Worm (Caenorhabditis elegans) whole organism, L1 larva: Measurements from ENCODE around the gene nhr-125.

Source experiments
- C04F5.9 ChIP-seq: sonication (generic microtip); optimal IDR thresholded peaks from 2 replicates; lab custom pipeline; 2016; ENCODE audit warnings: missing genetic modification characterization, missing compliant biosample characterization
- C16A3.4 ChIP-seq: fragments of 150-350 bp; optimal IDR thresholded peaks from 2 replicates; lab custom pipeline; 2014; ENCODE audit warnings: missing biosample characterization, missing genetic modification characterization
- Y116A8C.19 ChIP-seq: sonication (generic microtip); optimal IDR thresholded peaks from 2 replicates; lab custom pipeline; 2016; ENCODE audit warnings: missing compliant biosample characterization, missing genetic modification characterization, borderline replicate concordance
- aha-1 ChIP-seq: fragments of 150-350 bp; optimal IDR thresholded peaks from 2 replicates; lab custom pipeline; 2014; ENCODE audit warnings: missing biosample characterization, missing genetic modification characterization
- ama-1 ChIP-seq: fragments of 150-350 bp; optimal IDR thresholded peaks from 2 replicates; lab custom pipeline; 2014
- blmp-1 ChIP-seq: fragments of 150-350 bp; optimal IDR thresholded peaks from 2 replicates; lab custom pipeline; 2014; ENCODE audit warnings: missing biosample characterization, missing genetic modification characterization
- ceh-63 ChIP-seq: fragments of 200-800 bp; sonication (Bioruptor generic); optimal IDR thresholded peaks from 2 replicates; lab custom pipeline; 2018; ENCODE audit warnings: mild to moderate bottlenecking, missing genetic modification characterization, missing compliant biosample characterization
- ceh-88 ChIP-seq: fragments of 200-800 bp; sonication (Bioruptor generic); IDR thresholded peaks from 2 replicates; pipeline ENCODE4 v1.3.6; 2022; ENCODE audit warnings: missing genetic modification characterization, missing compliant biosample characterization
- ces-1 ChIP-seq: fragments of 150-350 bp; optimal IDR thresholded peaks from 2 replicates; lab custom pipeline; 2014; ENCODE audit warnings: missing biosample characterization, missing genetic modification reagents, missing genetic modification characterization
- efl-1 ChIP-seq, 4 experiments: fragments of 150-350 bp; optimal IDR thresholded peaks in 3 of 4; peaks in 1 of 4; 1 replicate in 1 of 4; 2 replicates in 3 of 4; lab custom pipeline; 2014; ENCODE audit warnings: missing biosample characterization in 2 of 4, missing genetic modification characterization in 2 of 4, missing genetic modification reagents in 2 of 4
- efl-3 ChIP-seq: fragments of 200-800 bp; sonication (Bioruptor generic); optimal IDR thresholded peaks from 2 replicates; lab custom pipeline; 2018; ENCODE audit warnings: mild to moderate bottlenecking, missing genetic modification characterization, missing compliant biosample characterization
- egl-13 ChIP-seq: sonication (generic microtip); optimal IDR thresholded peaks from 2 replicates; lab custom pipeline; 2016; ENCODE audit warnings: missing genotype, missing genetic modification reagents, missing genetic modification characterization, missing compliant biosample characterization
- elt-2 ChIP-seq: sonication (generic microtip); optimal IDR thresholded peaks from 2 replicates; lab custom pipeline; 2016; ENCODE audit warnings: missing genetic modification characterization, mild to moderate bottlenecking, inconsistent platforms, missing compliant biosample characterization, missing genetic modification reagents
- fkh-4 ChIP-seq: sonication (generic microtip); optimal IDR thresholded peaks from 2 replicates; lab custom pipeline; 2016; ENCODE audit warnings: missing compliant biosample characterization, missing genetic modification characterization, borderline replicate concordance
- hlh-4 ChIP-seq: sonication (generic microtip); optimal IDR thresholded peaks from 2 replicates; lab custom pipeline; 2016; ENCODE audit warnings: mild to moderate bottlenecking, missing genetic modification characterization, missing compliant biosample characterization
- hpl-2 ChIP-seq: fragments of 150-350 bp; optimal IDR thresholded peaks from 2 replicates; lab custom pipeline; 2014; ENCODE audit warnings: missing biosample characterization, missing genetic modification reagents, missing genetic modification characterization
- irx-1 ChIP-seq: sonication (generic microtip); optimal IDR thresholded peaks from 2 replicates; lab custom pipeline; 2016; ENCODE audit warnings: missing genetic modification characterization, missing compliant biosample characterization
- isw-1 ChIP-seq: fragments of 200-800 bp; sonication (Bioruptor generic); IDR thresholded peaks from 2 replicates; pipeline ENCODE4 v1.3.6; 2022; ENCODE audit warnings: missing genetic modification characterization, missing compliant biosample characterization
- lin-15B ChIP-seq: fragments of 150-350 bp; sonication (generic microtip); optimal IDR thresholded peaks from 3 replicates; lab custom pipeline; 2014; ENCODE audit warnings: missing biosample characterization, missing genetic modification characterization
- lin-35 ChIP-seq, 2 experiments: fragments of 150-350 bp; optimal IDR thresholded peaks; 2 replicates each; lab custom pipeline; 2014; ENCODE audit warnings: missing biosample characterization in 2 of 2, missing genetic modification characterization in 2 of 2, missing genetic modification reagents in 2 of 2
- mef-2 ChIP-seq: fragments of 150-350 bp; optimal IDR thresholded peaks from 2 replicates; lab custom pipeline; 2014; ENCODE audit warnings: missing biosample characterization, missing genetic modification characterization
- mep-1 ChIP-seq: fragments of 150-350 bp; optimal IDR thresholded peaks from 2 replicates; lab custom pipeline; 2014; ENCODE audit warnings: missing biosample characterization, missing genetic modification characterization
- nhr-11 ChIP-seq: fragments of 150-350 bp; optimal IDR thresholded peaks from 2 replicates; lab custom pipeline; 2014; ENCODE audit warnings: missing biosample characterization, missing genetic modification characterization
- nhr-12 ChIP-seq: sonication (generic microtip); optimal IDR thresholded peaks from 2 replicates; lab custom pipeline; 2017; ENCODE audit warnings: missing biosample characterization, missing genetic modification characterization
- nhr-19 ChIP-seq: fragments of 200-800 bp; sonication (Bioruptor generic); conservative IDR thresholded peaks from 2 replicates; pipeline ENCODE4 v1.3.6; 2022; ENCODE audit warnings: missing genetic modification characterization, missing compliant biosample characterization
- nhr-20 ChIP-seq: sonication (generic microtip); optimal IDR thresholded peaks from 2 replicates; lab custom pipeline; 2016; ENCODE audit warnings: mild to moderate bottlenecking, missing genetic modification characterization, missing compliant biosample characterization
- nhr-237 ChIP-seq: fragments of 150-350 bp; optimal IDR thresholded peaks from 2 replicates; lab custom pipeline; 2014; ENCODE audit warnings: missing biosample characterization, missing genetic modification characterization
- nhr-28 ChIP-seq: fragments of 150-350 bp; optimal IDR thresholded peaks from 2 replicates; lab custom pipeline; 2014; ENCODE audit warnings: missing biosample characterization, missing genetic modification characterization
- nhr-71 ChIP-seq: sonication (generic microtip); optimal IDR thresholded peaks from 2 replicates; lab custom pipeline; 2016; ENCODE audit warnings: mild to moderate bottlenecking, missing genetic modification characterization, moderate library complexity, missing compliant biosample characterization
- nhr-90 ChIP-seq: sonication (generic microtip); optimal IDR thresholded peaks from 2 replicates; lab custom pipeline; 2016; ENCODE audit warnings: mild to moderate bottlenecking, missing genetic modification characterization, missing compliant biosample characterization; ENCODE audit not compliant: poor library complexity
- pqm-1 ChIP-seq: sonication (generic microtip); optimal IDR thresholded peaks from 3 replicates; lab custom pipeline; 2017; ENCODE audit warnings: missing biosample characterization, missing genetic modification characterization
- sptf-1 ChIP-seq: fragments of 150-350 bp; optimal IDR thresholded peaks from 2 replicates; lab custom pipeline; 2014; ENCODE audit warnings: missing biosample characterization, missing genetic modification characterization
- sup-37 ChIP-seq: fragments of 200-800 bp; sonication (Bioruptor generic); optimal IDR thresholded peaks from 2 replicates; lab custom pipeline; 2018; ENCODE audit warnings: mild to moderate bottlenecking, missing genetic modification characterization, missing compliant biosample characterization
- vab-15 ChIP-seq: sonication (generic microtip); optimal IDR thresholded peaks from 2 replicates; lab custom pipeline; 2017; ENCODE audit warnings: missing genotype, mild to moderate bottlenecking, missing genetic modification characterization, missing compliant biosample characterization
- zag-1 ChIP-seq: fragments of 150-350 bp; optimal IDR thresholded peaks from 2 replicates; lab custom pipeline; 2014; ENCODE audit warnings: missing biosample characterization, missing genetic modification characterization
- zip-4 ChIP-seq: fragments of 200-800 bp; sonication (Bioruptor generic); optimal IDR thresholded peaks from 2 replicates; lab custom pipeline; 2018; ENCODE audit warnings: mild to moderate bottlenecking, missing genetic modification characterization, moderate library complexity, missing compliant biosample characterization
- ztf-11 ChIP-seq, 2 experiments: sonication (generic microtip); optimal IDR thresholded peaks; 2 replicates each; lab custom pipeline; 2016 to 2017; ENCODE audit warnings: missing genetic modification characterization in 2 of 2, missing biosample characterization in 1 of 2, missing compliant biosample characterization in 1 of 2
- ztf-4 ChIP-seq: fragments of 150-350 bp; optimal IDR thresholded peaks from 2 replicates; lab custom pipeline; 2014; ENCODE audit warnings: missing biosample characterization, missing genetic modification characterization

Gene nhr-125

ce11 chrV:4346799-4347198 is 21.5 kb upstream of the nhr-125 start, which contains the start of gene mcm-7 (continued):
- no peak for TF ChIP-seq ces-1 (GFP tag; lab: Kevin White, UChicago)
- peak; percentile 39 for TF ChIP-seq nhr-19 (GFP tag; lab: Robert Waterston, UW)
- no peak for TF ChIP-seq aha-1 (tag; lab: Kevin White, UChicago)
- no peak for TF ChIP-seq ztf-11 (tag; optimal IDR thresholded peaks at IDR 0.05; lab: Kevin White, UChicago)
- TF ChIP-seq egl-13 (tag; lab: Kevin White, UChicago) = no peak
- no peak for TF ChIP-seq nhr-12
- no peak for TF ChIP-seq hlh-4
- no peak for TF ChIP-seq ztf-4 (tag; lab: Kevin White, UChicago)
- no peak for TF ChIP-seq zag-1
- TF ChIP-seq nhr-237 (tag; lab: Kevin White, UChicago) = no peak
- no peak for TF ChIP-seq blmp-1
- peak; percentile 19 for TF ChIP-seq nhr-90 (tag; lab: Kevin White, UChicago)
- no peak for TF ChIP-seq zip-4 (GFP tag; lab: Kevin White, UChicago)
- no peak for TF ChIP-seq nhr-11 (tag; lab: Kevin White, UChicago)
- TF ChIP-seq lin-35 (GFP tag; optimal IDR thresholded peaks at IDR 0.05; lab: Kevin White, UChicago) = peak; percentile 94 to 98
- no peak for TF ChIP-seq nhr-28 (tag; lab: Kevin White, UChicago)
- TF ChIP-seq elt-2 (tag; lab: Kevin White, UChicago) = no peak
- TF ChIP-seq C16A3.4 (tag; lab: Kevin White, UChicago) = peak; percentile 85
- TF ChIP-seq isw-1 (GFP tag; lab: Robert Waterston, UW) = no peak; the same call in 1 of the 2 replicates
- TF ChIP-seq C04F5.9 = no peak
- TF ChIP-seq Y116A8C.19 (tag; lab: Kevin White, UChicago) = no peak
- TF ChIP-seq sup-37 (GFP tag; lab: Kevin White, UChicago) = no peak
- no peak for TF ChIP-seq fkh-4 (tag; lab: Kevin White, UChicago)
- TF ChIP-seq pqm-1 = no peak
- no peak for TF ChIP-seq vab-15 (tag; lab: Kevin White, UChicago)
- TF ChIP-seq lin-15B (tag; lab: Kevin White, UChicago) = peak; percentile 33
- no peak for TF ChIP-seq mef-2 (tag; lab: Kevin White, UChicago)
- TF ChIP-seq hpl-2 (GFP tag; lab: Kevin White, UChicago) = no peak
- no peak for TF ChIP-seq efl-3 (GFP tag; lab: Kevin White, UChicago)
- TF ChIP-seq ceh-63 (GFP tag; lab: Kevin White, UChicago) = no peak
- TF ChIP-seq mep-1 (tag; lab: Kevin White, UChicago) = no peak
- no peak for TF ChIP-seq sptf-1

DNA sequence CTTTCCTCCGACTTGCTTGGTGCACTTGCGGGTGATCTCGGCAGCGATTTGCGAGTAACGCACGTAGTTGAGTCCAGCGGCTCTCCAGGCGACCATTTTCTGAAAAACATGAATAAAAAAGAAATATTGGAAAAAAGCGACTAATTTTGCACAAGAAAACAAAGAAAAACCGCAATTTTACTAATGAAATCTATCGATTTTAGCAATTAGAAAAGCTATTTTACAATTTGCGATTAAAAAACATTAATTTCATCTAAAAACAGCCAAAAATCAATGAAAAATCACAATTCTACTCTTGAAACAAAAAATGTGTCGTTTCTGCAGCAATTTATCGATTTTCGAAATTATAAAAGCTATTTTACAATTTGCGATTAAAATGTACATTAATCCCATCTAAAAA is 21.0 kb upstream of the nhr-125 start, which contains the start of gene hpo-18:
Gene hpo-18, minus strand, starts transcription at position 101 of the 400 bp plus-strand sequence.
- no peak for TF ChIP-seq C04F5.9
- TF ChIP-seq nhr-237 (tag; lab: Kevin White, UChicago) = no peak
- no peak for TF ChIP-seq ceh-88
- TF ChIP-seq lin-35 (GFP tag; optimal IDR thresholded peaks at IDR 0.05; lab: Kevin White, UChicago) = no peak
- no peak for TF ChIP-seq nhr-20 (tag; lab: Kevin White, UChicago)
- TF ChIP-seq nhr-71 (tag; lab: Kevin White, UChicago) = no peak
- TF ChIP-seq ama-1 (lab: Kevin White, UChicago) = no peak
- no peak for TF ChIP-seq zip-4 (GFP tag; lab: Kevin White, UChicago)
- TF ChIP-seq elt-2 (tag; lab: Kevin White, UChicago) = no peak
- no peak for TF ChIP-seq lin-15B (tag; lab: Kevin White, UChicago)

DNA sequence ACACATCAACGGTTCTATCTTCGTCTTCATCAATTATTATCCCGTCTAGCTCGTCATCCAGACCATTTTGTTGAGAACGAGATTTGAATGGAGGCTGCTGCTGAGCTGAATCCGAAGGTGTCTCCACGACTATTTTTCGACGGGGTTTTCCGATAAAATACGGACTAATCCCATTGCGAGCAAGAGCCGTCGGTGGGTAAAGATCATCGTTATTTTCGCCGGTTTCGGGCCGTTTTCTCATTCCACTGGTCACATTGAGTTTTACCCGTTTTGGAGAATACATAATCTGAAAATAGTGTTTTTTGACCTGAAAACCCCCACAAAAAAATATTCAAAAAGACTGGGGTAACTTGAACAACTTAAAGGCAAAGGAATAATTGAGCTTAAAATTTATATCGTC is 20.4 kb upstream of the nhr-125 start, which contains the start of gene figl-1:
Gene figl-1, minus strand, starts transcription at position 286 of the 400 bp plus-strand sequence.
- TF ChIP-seq nhr-71 (tag; lab: Kevin White, UChicago) (peak; percentile 7), Y116A8C.19 (tag; lab: Kevin White, UChicago) (no peak), zip-4 (GFP tag; lab: Kevin White, UChicago) (peak; percentile 0), irx-1 (no peak), efl-1 (optimal IDR thresholded peaks at IDR 0.05; lab: Kevin White, UChicago) (peak in 1 of 2 experiments; percentile 9), efl-1 (GFP tag; optimal IDR thresholded peaks at IDR 0.05 in 1 of 2; lab: Kevin White, UChicago) (peak in 1 of 2 experiments; percentile 86), elt-2 (tag; lab: Kevin White, UChicago) (peak; percentile 6)
